Fruit fly (Drosophila melanogaster): ENCODE measurements around the gene CG12540.

The CG12540 gene

dm6 chrX:14446853-14447252 lies 49.1 kb upstream of the CG12540 start (continued):
- TF ChIP-seq CG2678 (tag; optimal IDR thresholded peaks at IDR 0.05) (peak; percentile 50), Ptx1 (GFP tag; IDR thresholded peaks at IDR 0.05) (0 out of 2 replicates have a peak, but pooled peaks have one; percentile 16), CG7839 (tag; optimal IDR thresholded peaks at IDR 0.05) (peak; percentile 36), CG42726 (GFP tag; IDR thresholded peaks at IDR 0.05; ENCODE audit: partially characterized antibody) (no peak), Spps (tag; optimal IDR thresholded peaks at IDR 0.05) (no peak), Ets65A (GFP tag) (peak; percentile 80), dati (GFP tag; IDR thresholded peaks at IDR 0.05) (no peak), tap (tag; optimal IDR thresholded peaks at IDR 0.05) (no peak), corto (GFP tag; optimal IDR thresholded peaks at IDR 0.05) (no peak), crc (GFP tag; optimal IDR thresholded peaks at IDR 0.05) (no peak), Hr51 (GFP tag; optimal IDR thresholded peaks at IDR 0.05) (peak in 1 of 2 experiments; percentile 18), eyg (GFP tag; optimal IDR thresholded peaks at IDR 0.05) (no peak), H15 (GFP tag; IDR thresholded peaks at IDR 0.05) (no peak), CG17328 (GFP tag; IDR thresholded peaks at IDR 0.05) (no peak), run (tag; optimal IDR thresholded peaks at IDR 0.05) (no peak), grau (tag; optimal IDR thresholded peaks at IDR 0.05) (peak; percentile 26), ab (GFP tag; optimal IDR thresholded peaks at IDR 0.05) (no peak), Nf-YC (tag; optimal IDR thresholded peaks at IDR 0.05) (no peak), Tbp (GFP tag; optimal IDR thresholded peaks at IDR 0.05) (no peak), lmd (GFP tag; IDR thresholded peaks at IDR 0.05) (0 out of 2 replicates have a peak, but pooled peaks have one; percentile 11), hb (GFP tag; IDR thresholded peaks at IDR 0.05; ENCODE audit: partially characterized antibody) (no peak), CG3163 (GFP tag; optimal IDR thresholded peaks at IDR 0.05) (no peak), Six4 (GFP tag; optimal IDR thresholded peaks at IDR 0.05) (no peak), CG32532 (GFP tag; IDR thresholded peaks at IDR 0.05) (0 out of 2 replicates have a peak, but pooled peaks have one; percentile 15), Hey (tag; optimal IDR thresholded peaks at IDR 0.05) (no peak), Bgb (GFP tag; IDR thresholded peaks at IDR 0.05; ENCODE audit: partially characterized antibody) (no peak), CG7987 (GFP tag; optimal IDR thresholded peaks at IDR 0.05) (no peak), CG32772 (GFP tag; IDR thresholded peaks at IDR 0.05) (no peak), CG16863 (GFP tag; optimal IDR thresholded peaks at IDR 0.05) (no peak), row (GFP tag; IDR thresholded peaks at IDR 0.05) (peak; percentile 43; the same call in 2 of the 3 replicates), knrl (GFP tag; IDR thresholded peaks at IDR 0.05; ENCODE audit: partially characterized antibody) (no peak), Aef1 (GFP tag; IDR thresholded peaks at IDR 0.05) (no peak), CG15514 (GFP tag; optimal IDR thresholded peaks at IDR 0.05) (peak; percentile 10), sug (tag; optimal IDR thresholded peaks at IDR 0.05) (no peak), maf-S (GFP tag; optimal IDR thresholded peaks at IDR 0.05) (no peak), CG11093 (GFP tag; IDR thresholded peaks at IDR 0.05) (no peak), CG12299 (tag; optimal IDR thresholded peaks at IDR 0.05) (no peak), chn (GFP tag; optimal IDR thresholded peaks at IDR 0.05) (no peak), Med (GFP tag) (peak; percentile 66), Meics (GFP tag; optimal IDR thresholded peaks at IDR 0.05) (peak; percentile 52), CG12219 (GFP tag; optimal IDR thresholded peaks at IDR 0.05) (no peak), Hr3 (GFP tag; optimal IDR thresholded peaks at IDR 0.05) (no peak), CG7556 (GFP tag; optimal IDR thresholded peaks at IDR 0.05) (no peak), Atf6 (GFP tag; IDR thresholded peaks at IDR 0.05) (no peak), CG12769 (tag; optimal IDR thresholded peaks at IDR 0.05) (peak; percentile 41), cwo (GFP tag; optimal IDR thresholded peaks at IDR 0.05) (no peak), CG3281 (GFP tag; optimal IDR thresholded peaks at IDR 0.05) (peak; percentile 17), CG11504 (tag; optimal IDR thresholded peaks at IDR 0.05) (peak; percentile 27), CG14014 (GFP tag; IDR thresholded peaks at IDR 0.05) (no peak), Fer1 (GFP tag; optimal IDR thresholded peaks at IDR 0.05) (peak; percentile 19), CG15696 (tag; optimal IDR thresholded peaks at IDR 0.05) (no peak)

Measured in whole organism, embryonic.